Fruit fly (Drosophila melanogaster) Kc167 (cell line): ENCODE data around the gene Eip63F-1.

ENCODE experiments used
- Myc ChIP-seq: fragments of >200 bp; optimal IDR thresholded peaks from 2 replicates; lab custom pipeline; 2017; ENCODE audit warnings: missing external identifiers
- Sin3A ChIP-seq: fragments of >200 bp; optimal IDR thresholded peaks from 2 replicates; lab custom pipeline; 2018; ENCODE audit warnings: missing external identifiers
- h ChIP-seq: fragments of >200 bp; optimal IDR thresholded peaks from 3 replicates; lab custom pipeline; 2018; ENCODE audit warnings: missing external identifiers
- insv ChIP-seq: fragments of >200 bp; optimal IDR thresholded peaks from 3 replicates; lab custom pipeline; 2018; ENCODE audit warnings: missing external identifiers
- psq ChIP-seq: fragments of >200 bp; optimal IDR thresholded peaks from 2 replicates; lab custom pipeline; 2017; ENCODE audit warnings: missing external identifiers
- ttk ChIP-seq: sonication (Bioruptor generic); optimal IDR thresholded peaks from 2 replicates; lab custom pipeline; 2017; ENCODE audit warnings: missing external identifiers

Eip63F-1 gene

dm6 chr3L:3863462-3863861, 72.0 kb downstream of the Eip63F-1 start:
- TF ChIP-seq ttk (lab: Kevin White, UChicago) (no peak), h (lab: Kevin White, UChicago) (no peak), insv (lab: Kevin White, UChicago) (no peak), psq (lab: Kevin White, UChicago) (no peak), Myc (lab: Kevin White, UChicago) (no peak), Sin3A (lab: Kevin White, UChicago) (no peak)

DNA sequence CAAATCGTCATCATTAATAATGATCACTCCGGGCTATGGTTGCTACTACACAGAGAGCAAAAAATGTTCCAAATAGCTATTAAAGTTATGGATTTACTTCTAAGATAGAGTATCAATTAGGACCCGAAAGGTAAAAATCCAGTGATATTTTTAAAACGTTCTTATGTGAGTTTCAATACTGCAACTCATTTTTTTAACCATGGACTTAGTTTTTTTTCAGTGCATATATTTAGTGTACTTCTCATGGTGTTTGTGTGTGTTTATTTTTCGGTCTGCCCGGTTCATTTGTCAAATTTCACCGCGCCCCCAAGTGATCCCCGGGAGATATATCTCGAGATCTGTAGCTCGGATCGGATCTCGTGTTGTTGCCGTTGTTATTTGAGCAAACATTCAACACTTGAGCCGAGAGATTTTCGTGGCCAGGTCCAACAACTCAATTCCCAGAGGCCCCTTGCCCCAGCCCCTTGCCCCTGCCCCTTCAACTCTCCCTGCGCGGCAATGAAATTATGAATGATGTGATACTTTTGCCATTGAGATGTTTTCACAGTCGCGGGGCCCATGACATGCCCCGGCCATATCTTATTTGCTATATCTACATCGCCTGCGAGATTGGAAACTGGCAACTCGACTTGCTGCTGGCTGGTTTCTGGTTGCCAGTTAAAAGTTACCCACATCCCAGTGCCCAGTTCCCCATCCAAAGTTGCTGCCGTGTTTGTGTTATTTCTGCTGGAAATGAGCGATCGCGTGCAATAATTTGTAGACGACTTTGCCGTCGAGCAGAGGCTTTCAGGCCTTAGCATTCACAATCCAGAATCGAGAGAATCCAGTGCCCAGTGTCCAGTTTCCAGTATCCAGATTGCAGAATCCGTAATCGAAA, 72.7 kb downstream of the Eip63F-1 start:
- TF ChIP-seq ttk (lab: Kevin White, UChicago) (no peak), psq (lab: Kevin White, UChicago) (no peak), Sin3A (lab: Kevin White, UChicago) (no peak), insv (lab: Kevin White, UChicago) (no peak), h (lab: Kevin White, UChicago) (no peak), Myc (lab: Kevin White, UChicago) (no peak)
